Worm (Caenorhabditis elegans): ENCODE measurements around the gene Y22D7AL.9.

ce11 chrIII:1607659-1608058 is 6.2 kb downstream of the Y22D7AL.9 start:
- TF ChIP-seq ama-1 (optimal IDR thresholded peaks at IDR 0.05) (no peak), nhr-28 (tag; optimal IDR thresholded peaks at IDR 0.05) (no peak), mdl-1 (tag; optimal IDR thresholded peaks at IDR 0.05) (no peak), skn-1 (tag; optimal IDR thresholded peaks at IDR 0.05) (no peak)
